Fruit fly (Drosophila melanogaster): ENCODE data around the gene Acp62F.

DNA sequence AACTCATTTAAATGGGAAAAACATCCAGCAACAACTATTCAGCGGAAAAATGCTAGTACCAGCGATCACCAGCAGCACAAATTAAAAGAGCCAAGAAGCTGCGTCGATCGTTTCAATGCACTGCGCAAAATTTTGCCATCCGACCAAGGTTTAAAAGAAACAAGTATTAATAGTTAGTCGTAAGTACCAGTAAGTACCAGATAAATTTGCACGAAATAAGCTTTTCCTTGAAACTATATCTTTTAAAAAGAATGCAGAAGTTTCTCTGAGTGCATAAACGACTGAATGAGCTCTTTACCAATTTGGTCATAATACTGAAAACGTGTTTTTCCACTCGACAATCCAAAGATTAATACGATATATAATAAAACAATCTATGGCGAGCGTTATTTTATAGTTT is 6.3 kb upstream of the Acp62F start:
- TF ChIP-seq ovo (GFP tag; optimal IDR thresholded peaks at IDR 0.05) (no peak), Crg-1 (GFP tag; optimal IDR thresholded peaks at IDR 0.05) (no peak), pad (GFP tag; optimal IDR thresholded peaks at IDR 0.05) (no peak), Clk (GFP tag; optimal IDR thresholded peaks at IDR 0.05) (no peak), bab1 (GFP tag; optimal IDR thresholded peaks at IDR 0.05) (peak; percentile 33), Hr96 (GFP tag; optimal IDR thresholded peaks at IDR 0.05) (peak; percentile 30), cnc (optimal IDR thresholded peaks at IDR 0.05) (no peak), CG33017 (tag; optimal IDR thresholded peaks at IDR 0.05) (peak; percentile 41)

Measured in whole organism, adult.